Fruit fly (Drosophila melanogaster): ENCODE data around the gene CG3961.

CG3961 gene

dm6 chr3L:18867521-18867920 lies 22.8 kb downstream of the CG3961 start, which contains the start of gene Dysb (continued):
- TF ChIP-seq lbe (GFP tag; optimal IDR thresholded peaks at IDR 0.05) = peak; percentile 84
- TF ChIP-seq HHEX (GFP tag; optimal IDR thresholded peaks at IDR 0.05) = peak; percentile 83
- peak; percentile 76 for TF ChIP-seq E2f2 (GFP tag; IDR thresholded peaks at IDR 0.05)
- TF ChIP-seq tll (GFP tag; optimal IDR thresholded peaks at IDR 0.05) = no peak
- TF ChIP-seq CG10543 (GFP tag; optimal IDR thresholded peaks at IDR 0.05) = peak; percentile 83
- TF ChIP-seq tna (GFP tag; IDR thresholded peaks at IDR 0.05; ENCODE audit: partially characterized antibody) = no peak
- peak; percentile 80 for TF ChIP-seq nmo (GFP tag; optimal IDR thresholded peaks at IDR 0.05)
- TF ChIP-seq CG11456 (GFP tag; IDR thresholded peaks at IDR 0.05) = no peak; the same call in 2 of the 3 replicates
- TF ChIP-seq Mad (GFP tag; optimal IDR thresholded peaks at IDR 0.05) = peak; percentile 63
- no peak; the same call in 1 of the 2 replicates for TF ChIP-seq sens-2 (GFP tag; IDR thresholded peaks at IDR 0.05)
- TF ChIP-seq fd102C (GFP tag; optimal IDR thresholded peaks at IDR 0.05) = peak; percentile 41
- TF ChIP-seq CG34376 (GFP tag; optimal IDR thresholded peaks at IDR 0.05) = peak; percentile 88
- peak; percentile 91 for TF ChIP-seq CG18599 (GFP tag; optimal IDR thresholded peaks at IDR 0.05)
- no peak for TF ChIP-seq corto (GFP tag; optimal IDR thresholded peaks at IDR 0.05)
- no peak for TF ChIP-seq Neu2 (GFP tag; optimal IDR thresholded peaks at IDR 0.05; ENCODE audit: borderline replicate concordance)
- peak; percentile 39 for TF ChIP-seq CG4617 (GFP tag; optimal IDR thresholded peaks at IDR 0.05; ENCODE audit: borderline replicate concordance)
- peak; percentile 63 for TF ChIP-seq CG4820 (GFP tag; optimal IDR thresholded peaks at IDR 0.05)
- no peak for TF ChIP-seq CG8478 (optimal IDR thresholded peaks at IDR 0.05)
- TF ChIP-seq CG11398 (GFP tag; optimal IDR thresholded peaks at IDR 0.05) = peak; percentile 58
- TF ChIP-seq CG6272 (GFP tag; IDR thresholded peaks at IDR 0.05) = peak; percentile 64; the same call in 1 of the 2 replicates
- TF ChIP-seq dmrt99B (tag; optimal IDR thresholded peaks at IDR 0.05) = peak; percentile 91
- TF ChIP-seq CG15269 (tag; optimal IDR thresholded peaks at IDR 0.05) = peak; percentile 94
- peak; percentile 86 for TF ChIP-seq CG15601 (tag; optimal IDR thresholded peaks at IDR 0.05)
- peak; percentile 92 for TF ChIP-seq otp (GFP tag; IDR thresholded peaks at IDR 0.05)
- TF ChIP-seq eyg (GFP tag; optimal IDR thresholded peaks at IDR 0.05) = peak; percentile 46
- TF ChIP-seq CG30403 (GFP tag; optimal IDR thresholded peaks at IDR 0.05) = peak; percentile 84
- TF ChIP-seq CG4424 (GFP tag; optimal IDR thresholded peaks at IDR 0.05) = peak; percentile 79
- peak; percentile 70; the same call in 1 of the 3 replicates for TF ChIP-seq z (GFP tag; IDR thresholded peaks at IDR 0.05)
- peak; percentile 57 for TF ChIP-seq twi (tag; optimal IDR thresholded peaks at IDR 0.05)
- peak; percentile 91 for TF ChIP-seq CG12659 (GFP tag; optimal IDR thresholded peaks at IDR 0.05)
- TF ChIP-seq Scr (GFP tag; IDR thresholded peaks at IDR 0.05; ENCODE audit: partially characterized antibody) = no peak
- TF ChIP-seq CG5180 (GFP tag; optimal IDR thresholded peaks at IDR 0.05) = peak; percentile 74
- TF ChIP-seq Sry-β (GFP tag; optimal IDR thresholded peaks at IDR 0.05) = peak; percentile 10
- TF ChIP-seq CG4328 (GFP tag; optimal IDR thresholded peaks at IDR 0.05) = peak; percentile 82
- TF ChIP-seq CG4404 (GFP tag; IDR thresholded peaks at IDR 0.05) = no peak
- peak; percentile 79 for TF ChIP-seq CG1024 (GFP tag; IDR thresholded peaks at IDR 0.05)
- peak; percentile 85 for TF ChIP-seq CG14710 (tag; optimal IDR thresholded peaks at IDR 0.05)
- peak; percentile 77 for TF ChIP-seq CG10431 (GFP tag; optimal IDR thresholded peaks at IDR 0.05)
- peak; percentile 48 for TF ChIP-seq Antp (GFP tag; optimal IDR thresholded peaks at IDR 0.05)
- peak; percentile 77; the same call in 1 of the 2 replicates for TF ChIP-seq toy (GFP tag; IDR thresholded peaks at IDR 0.05)
- TF ChIP-seq Sox102F (GFP tag; optimal IDR thresholded peaks at IDR 0.05) = peak; percentile 89
- TF ChIP-seq CG7357 (GFP tag; IDR thresholded peaks at IDR 0.05) = peak; percentile 60; the same call in 1 of the 3 replicates
- peak; percentile 82 for TF ChIP-seq ATbp (GFP tag; optimal IDR thresholded peaks at IDR 0.05)
- peak; percentile 73 for TF ChIP-seq Vsx1 (GFP tag; optimal IDR thresholded peaks at IDR 0.05)
- peak; percentile 94 for TF ChIP-seq CG14014 (GFP tag; IDR thresholded peaks at IDR 0.05)
- no peak for TF ChIP-seq CG14965 (GFP tag; optimal IDR thresholded peaks at IDR 0.05; ENCODE audit: borderline replicate concordance)
- TF ChIP-seq CG12942 (GFP tag; optimal IDR thresholded peaks at IDR 0.05) = peak; percentile 73
- peak; percentile 95 for TF ChIP-seq chm (GFP tag; IDR thresholded peaks at IDR 0.05)
- no peak for TF ChIP-seq pros (GFP tag; optimal IDR thresholded peaks at IDR 0.05)

All from whole organism, embryonic.